Worm (Caenorhabditis elegans): Measurements from ENCODE around the gene tif-1A.

tif-1A gene

ce11 chrIII:4013061-4013460 is 9.1 kb upstream of the tif-1A start:
- TF ChIP-seq C08G9.2 (tag; optimal IDR thresholded peaks at IDR 0.05): no peak
- no peak for TF ChIP-seq hlh-15 (tag; optimal IDR thresholded peaks at IDR 0.05)
- TF ChIP-seq unc-55 (GFP tag; optimal IDR thresholded peaks at IDR 0.05): no peak
- no peak for TF ChIP-seq ztf-16 (tag; optimal IDR thresholded peaks at IDR 0.05)
- no peak for TF ChIP-seq elt-4 (tag; optimal IDR thresholded peaks at IDR 0.05)
- TF ChIP-seq ama-1 (optimal IDR thresholded peaks at IDR 0.05): no peak
- TF ChIP-seq eyg-1 (tag; optimal IDR thresholded peaks at IDR 0.05): no peak
- TF ChIP-seq odd-2 (tag; optimal IDR thresholded peaks at IDR 0.05): no peak
- no peak for TF ChIP-seq madf-2 (tag; optimal IDR thresholded peaks at IDR 0.05)
- no peak for TF ChIP-seq hlh-6 (tag; optimal IDR thresholded peaks at IDR 0.05)
- no peak for TF ChIP-seq nhr-11 (tag; optimal IDR thresholded peaks at IDR 0.05)

ce11 chrIII:4012036-4012435 is 8.1 kb upstream of the tif-1A start, which contains the start of gene C36E8.4:
TSS of gene C36E8.4 (plus strand) at chrIII:4012336.
- no peak for TF ChIP-seq madf-2 (tag; optimal IDR thresholded peaks at IDR 0.05)
- TF ChIP-seq gmeb-2 (tag; optimal IDR thresholded peaks at IDR 0.05): no peak
- TF ChIP-seq ceh-31 (tag; optimal IDR thresholded peaks at IDR 0.05): no peak
- TF ChIP-seq ztf-16 (tag; optimal IDR thresholded peaks at IDR 0.05): no peak
- TF ChIP-seq pax-1 (tag; optimal IDR thresholded peaks at IDR 0.05): no peak
- TF ChIP-seq pha-4 (tag; optimal IDR thresholded peaks at IDR 0.05): no peak
- no peak for TF ChIP-seq K02D7.2 (tag; optimal IDR thresholded peaks at IDR 0.05)
- no peak for TF ChIP-seq hlh-13 (GFP tag; optimal IDR thresholded peaks at IDR 0.05)
- TF ChIP-seq syd-9 (tag; optimal IDR thresholded peaks at IDR 0.05): no peak
- no peak for TF ChIP-seq ceh-22 (tag; optimal IDR thresholded peaks at IDR 0.05)
- no peak for TF ChIP-seq ceh-19 (GFP tag; optimal IDR thresholded peaks at IDR 0.05)
- no peak for TF ChIP-seq fax-1 (tag; optimal IDR thresholded peaks at IDR 0.05)
- TF ChIP-seq nfya-1 (tag; optimal IDR thresholded peaks at IDR 0.05): no peak
- no peak for TF ChIP-seq tbx-2 (tag; optimal IDR thresholded peaks at IDR 0.05)
- no peak for TF ChIP-seq sdc-2 (tag; optimal IDR thresholded peaks at IDR 0.05)
- TF ChIP-seq mec-3 (tag; optimal IDR thresholded peaks at IDR 0.05; ENCODE audit: borderline replicate concordance): no peak
- no peak for TF ChIP-seq fkh-6 (tag; optimal IDR thresholded peaks at IDR 0.05)

DNA sequence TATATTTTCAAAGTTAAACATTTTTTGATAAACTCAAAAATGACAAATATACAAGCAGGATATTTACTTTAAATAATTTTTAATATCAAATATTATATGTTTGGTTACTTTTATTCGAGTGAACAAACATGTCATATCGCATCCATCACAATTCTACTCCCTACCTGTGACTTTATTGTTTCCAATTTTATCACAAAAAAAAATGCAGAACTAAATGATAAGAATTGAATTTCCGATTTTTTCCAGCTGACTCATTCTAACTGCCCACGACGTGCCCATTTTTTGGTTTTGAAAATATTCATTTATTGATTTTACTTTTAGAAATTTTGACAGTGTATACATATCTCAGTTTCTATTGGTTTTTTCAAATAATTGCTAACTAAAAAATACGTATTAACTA is 7.1 kb upstream of the tif-1A start:
- TF ChIP-seq lin-11 (tag; optimal IDR thresholded peaks at IDR 0.05): no peak
- no peak for TF ChIP-seq tbx-2 (tag; optimal IDR thresholded peaks at IDR 0.05)
- TF ChIP-seq ama-1 (optimal IDR thresholded peaks at IDR 0.05): no peak
- no peak for TF ChIP-seq pha-4 (tag; optimal IDR thresholded peaks at IDR 0.05)
- TF ChIP-seq nhr-232 (tag; optimal IDR thresholded peaks at IDR 0.05): no peak
- no peak for TF ChIP-seq rnt-1 (tag; optimal IDR thresholded peaks at IDR 0.05)
- TF ChIP-seq dve-1 (tag; optimal IDR thresholded peaks at IDR 0.05): no peak

- TF ChIP-seq sdc-2 (tag; optimal IDR thresholded peaks at IDR 0.05): no peak
- no peak for TF ChIP-seq ceh-2 (tag; optimal IDR thresholded peaks at IDR 0.05)
- peak; percentile 18 for TF ChIP-seq ceh-6 (GFP tag; optimal IDR thresholded peaks at IDR 0.05)
- TF ChIP-seq sox-4 (tag; optimal IDR thresholded peaks at IDR 0.05): no peak
- peak; percentile 25 for TF ChIP-seq ceh-31 (tag; optimal IDR thresholded peaks at IDR 0.05)
- TF ChIP-seq elt-2 (tag; optimal IDR thresholded peaks at IDR 0.05): no peak
- TF ChIP-seq ceh-48 (tag; optimal IDR thresholded peaks at IDR 0.05): no peak
- no peak for TF ChIP-seq ceh-9 (tag; optimal IDR thresholded peaks at IDR 0.05)
- TF ChIP-seq C08G9.2 (tag; optimal IDR thresholded peaks at IDR 0.05): peak; percentile 6
- TF ChIP-seq mec-3 (tag; optimal IDR thresholded peaks at IDR 0.05; ENCODE audit: borderline replicate concordance): no peak
- TF ChIP-seq ref-2 (tag; optimal IDR thresholded peaks at IDR 0.05): peak; percentile 67
- TF ChIP-seq pqm-1 (tag; optimal IDR thresholded peaks at IDR 0.05): no peak
- no peak for TF ChIP-seq pros-1 (tag; optimal IDR thresholded peaks at IDR 0.05)
- TF ChIP-seq unc-86 (tag; optimal IDR thresholded peaks at IDR 0.05): no peak
- TF ChIP-seq ttx-3 (tag; optimal IDR thresholded peaks at IDR 0.05): no peak
- TF ChIP-seq ama-1 (optimal IDR thresholded peaks at IDR 0.05): no peak
- no peak for TF ChIP-seq elt-4 (tag; optimal IDR thresholded peaks at IDR 0.05)
- TF ChIP-seq odd-2 (tag; optimal IDR thresholded peaks at IDR 0.05): no peak
- no peak for TF ChIP-seq ceh-18 (tag; optimal IDR thresholded peaks at IDR 0.05)
- TF ChIP-seq ztf-16 (tag; optimal IDR thresholded peaks at IDR 0.05): no peak
- peak; percentile 68 for TF ChIP-seq hlh-6 (tag; optimal IDR thresholded peaks at IDR 0.05)
- TF ChIP-seq rnt-1 (tag; optimal IDR thresholded peaks at IDR 0.05): no peak
- TF ChIP-seq npax-4 (tag; optimal IDR thresholded peaks at IDR 0.05): no peak
- no peak for TF ChIP-seq ceh-19 (GFP tag; optimal IDR thresholded peaks at IDR 0.05)
- no peak for TF ChIP-seq K02D7.2 (tag; optimal IDR thresholded peaks at IDR 0.05)
- TF ChIP-seq pat-9 (tag; optimal IDR thresholded peaks at IDR 0.05): no peak
- TF ChIP-seq nfya-1 (tag; optimal IDR thresholded peaks at IDR 0.05): peak; percentile 50
- TF ChIP-seq ahr-1 (tag; optimal IDR thresholded peaks at IDR 0.05): no peak
- no peak for TF ChIP-seq hlh-15 (tag; optimal IDR thresholded peaks at IDR 0.05)
- no peak for TF ChIP-seq fkh-6 (tag; optimal IDR thresholded peaks at IDR 0.05)
- no peak for TF ChIP-seq unc-55 (GFP tag; optimal IDR thresholded peaks at IDR 0.05)
- TF ChIP-seq lim-6 (tag; optimal IDR thresholded peaks at IDR 0.05): no peak
Observed at ce11 chrIII:4010168-4010567, 6.3 kb upstream of the tif-1A start.

Data from whole organism, late embryonic.